Worm (Caenorhabditis elegans) whole organism, L4 larva: ENCODE data around the gene B0294.3.

Experiments
- F10B5.3 ChIP-seq: sonication (generic microtip); optimal IDR thresholded peaks from 2 replicates; lab custom pipeline; 2016; ENCODE audit warnings: mild to moderate bottlenecking, missing genetic modification characterization, missing compliant biosample characterization
- T26A8.4 ChIP-seq: fragments of 200-800 bp; sonication (Bioruptor generic); IDR thresholded peaks from 2 replicates; pipeline ENCODE4 v1.3.6; 2022; ENCODE audit warnings: missing genetic modification characterization, missing compliant biosample characterization
- Y105C5A.15 ChIP-seq: fragments of 200-800 bp; sonication (Bioruptor generic); IDR thresholded peaks from 2 replicates; pipeline ENCODE4 v1.3.6; 2022; ENCODE audit warnings: missing genetic modification characterization, missing compliant biosample characterization
- aha-1 ChIP-seq: fragments of 150-350 bp; peaks from one replicate; lab custom pipeline; 2014; ENCODE audit warnings: missing biosample characterization, missing genetic modification characterization
- arid-1 ChIP-seq: fragments of 200-800 bp; sonication (Bioruptor generic); conservative IDR thresholded peaks from 2 replicates; pipeline ENCODE4 v1.3.6; 2022; ENCODE audit warnings: missing genetic modification reagents, missing genetic modification characterization, missing compliant biosample characterization
- attf-4 ChIP-seq: sonication (generic microtip); optimal IDR thresholded peaks from 3 replicates; lab custom pipeline; 2017; ENCODE audit warnings: missing biosample characterization, missing genetic modification characterization
- ceh-20 ChIP-seq: fragments of 200-800 bp; sonication (Bioruptor generic); IDR thresholded peaks from 2 replicates; pipeline ENCODE4 v1.3.6; 2022; ENCODE audit warnings: missing genetic modification reagents, missing genetic modification characterization, missing compliant biosample characterization
- ceh-62 ChIP-seq: sonication (generic microtip); optimal IDR thresholded peaks from 2 replicates; lab custom pipeline; 2017; ENCODE audit warnings: missing biosample characterization, missing genetic modification characterization
- ces-1 ChIP-seq: fragments of 150-350 bp; sonication (generic microtip); optimal IDR thresholded peaks from 4 replicates; lab custom pipeline; 2014; ENCODE audit warnings: missing biosample characterization, missing genetic modification reagents, missing genetic modification characterization
- ctbp-1 ChIP-seq: fragments of 200-800 bp; sonication (Bioruptor generic); IDR thresholded peaks from 2 replicates; pipeline ENCODE4 v1.3.6; 2022; ENCODE audit warnings: missing genetic modification reagents, missing genetic modification characterization, missing compliant biosample characterization
- daf-12 ChIP-seq: fragments of 150-350 bp; optimal IDR thresholded peaks from 2 replicates; lab custom pipeline; 2014; ENCODE audit warnings: missing biosample characterization, missing genetic modification reagents, missing genetic modification characterization
- dmd-8 ChIP-seq: fragments of 200-800 bp; sonication (Bioruptor generic); IDR thresholded peaks from 2 replicates; pipeline ENCODE4 v1.3.6; 2022; ENCODE audit warnings: missing genetic modification characterization, missing compliant biosample characterization
- duxl-1 ChIP-seq: sonication (generic microtip); optimal IDR thresholded peaks from 2 replicates; lab custom pipeline; 2016; ENCODE audit warnings: mild to moderate bottlenecking, missing genetic modification characterization, moderate library complexity, missing compliant biosample characterization; ENCODE audit not compliant: poor library complexity
- egl-27 ChIP-seq: sonication (generic microtip); optimal IDR thresholded peaks from 3 replicates; lab custom pipeline; 2017; ENCODE audit warnings: missing biosample characterization, missing genetic modification reagents, missing genetic modification characterization
- fkh-10 ChIP-seq: fragments of 150-350 bp; optimal IDR thresholded peaks from 2 replicates; lab custom pipeline; 2014; ENCODE audit warnings: missing biosample characterization, missing genetic modification reagents, missing genetic modification characterization
- hlh-30 ChIP-seq: sonication (generic microtip); optimal IDR thresholded peaks from 2 replicates; lab custom pipeline; 2017; ENCODE audit warnings: antibody characterized with exemption, mild to moderate bottlenecking, missing genetic modification characterization, missing compliant biosample characterization; ENCODE audit not compliant: insufficient read depth
- jun-1 ChIP-seq: fragments of 150-350 bp; optimal IDR thresholded peaks from 2 replicates; lab custom pipeline; 2014; ENCODE audit warnings: missing biosample characterization, missing genetic modification reagents, missing genetic modification characterization
- lim-7 ChIP-seq: fragments of 200-800 bp; sonication (Bioruptor generic); IDR thresholded peaks from 2 replicates; pipeline ENCODE4 v1.3.6; 2022; ENCODE audit warnings: missing genetic modification characterization, missing compliant biosample characterization
- lin-1 ChIP-seq: fragments of 200-800 bp; sonication (Bioruptor generic); IDR thresholded peaks from 2 replicates; pipeline ENCODE4 v1.3.6; 2022; ENCODE audit warnings: missing genetic modification reagents, missing genetic modification characterization, missing compliant biosample characterization
- lin-13 ChIP-seq: fragments of 150-350 bp; optimal IDR thresholded peaks from 2 replicates; lab custom pipeline; 2014; ENCODE audit warnings: missing biosample characterization, missing genetic modification reagents, missing genetic modification characterization
- lin-38 ChIP-seq: fragments of 200-800 bp; sonication (Bioruptor generic); IDR thresholded peaks from 2 replicates; pipeline ENCODE4 v1.3.6; 2022; ENCODE audit warnings: missing genetic modification reagents, missing genetic modification characterization, missing compliant biosample characterization
- lsy-2 ChIP-seq, 2 experiments: fragments of 150-350 bp in 1 of 2; sonication (generic microtip) in 1 of 2; optimal IDR thresholded peaks; 2 replicates each; lab custom pipeline; 2014 to 2017; ENCODE audit warnings: missing biosample characterization in 2 of 2, missing genetic modification characterization in 2 of 2
- madf-9 ChIP-seq: fragments of 200-800 bp; sonication (Bioruptor generic); conservative IDR thresholded peaks from 2 replicates; pipeline ENCODE4 v1.3.6; 2022; ENCODE audit warnings: missing genetic modification reagents, missing genetic modification characterization, missing compliant biosample characterization
- mdt-29 ChIP-seq: fragments of 200-800 bp; sonication (Bioruptor generic); IDR thresholded peaks from 2 replicates; pipeline ENCODE4 v1.3.6; 2022; ENCODE audit warnings: missing genetic modification reagents, missing genetic modification characterization, missing compliant biosample characterization
- nhr-111 ChIP-seq: fragments of 200-800 bp; sonication (Bioruptor generic); optimal IDR thresholded peaks from 2 replicates; lab custom pipeline; 2018; ENCODE audit warnings: mild to moderate bottlenecking, missing genetic modification characterization, missing compliant biosample characterization
- nhr-25 ChIP-seq: sonication (generic microtip); optimal IDR thresholded peaks from 2 replicates; lab custom pipeline; 2017; ENCODE audit warnings: missing genetic modification characterization, mild to moderate bottlenecking, missing compliant biosample characterization, antibody characterized with exemption, moderate library complexity, borderline replicate concordance; ENCODE audit not compliant: insufficient read depth
- nhr-42 ChIP-seq: fragments of 200-800 bp; sonication (Bioruptor generic); IDR thresholded peaks from 2 replicates; pipeline ENCODE4 v1.3.6; 2022; ENCODE audit warnings: missing genetic modification characterization, missing compliant biosample characterization
- nhr-6 ChIP-seq: fragments of 150-350 bp; optimal IDR thresholded peaks from 2 replicates; lab custom pipeline; 2014; ENCODE audit warnings: missing biosample characterization, missing genetic modification characterization
- nhr-76 ChIP-seq: fragments of 150-350 bp; optimal IDR thresholded peaks from 2 replicates; lab custom pipeline; 2014; ENCODE audit warnings: missing biosample characterization, missing genetic modification characterization
- nhr-77 ChIP-seq: fragments of 150-350 bp; optimal IDR thresholded peaks from 2 replicates; lab custom pipeline; 2014; ENCODE audit warnings: missing biosample characterization, missing genetic modification characterization
- pha-4 ChIP-seq, 2 experiments: fragments of 150-350 bp in 1 of 2; fragments of 200-800 bp in 1 of 2; sonication (Bioruptor generic) in 1 of 2; IDR thresholded peaks in 1 of 2; optimal IDR thresholded peaks in 1 of 2; 2 replicates each; pipeline versions ENCODE4 v1.3.6 to Lab custom; 2014 to 2022; ENCODE audit warnings: missing genetic modification characterization in 2 of 2, missing genetic modification reagents in 2 of 2, missing biosample characterization in 1 of 2, missing compliant biosample characterization in 1 of 2
- saeg-2 ChIP-seq: fragments of 200-800 bp; sonication (Bioruptor generic); IDR thresholded peaks from 2 replicates; pipeline ENCODE4 v1.3.6; 2022; ENCODE audit warnings: missing genetic modification reagents, missing genetic modification characterization, missing compliant biosample characterization
- set-16 ChIP-seq: fragments of 200-800 bp; sonication (Bioruptor generic); IDR thresholded peaks from 2 replicates; pipeline ENCODE4 v1.3.6; 2022; ENCODE audit warnings: missing genetic modification reagents, missing genetic modification characterization, missing compliant biosample characterization
- skn-1 ChIP-seq: fragments of 150-350 bp; optimal IDR thresholded peaks from 2 replicates; lab custom pipeline; 2014; ENCODE audit warnings: missing biosample characterization, missing genetic modification characterization
- spr-1 ChIP-seq: sonication (generic microtip); optimal IDR thresholded peaks from 2 replicates; lab custom pipeline; 2016; ENCODE audit warnings: mild to moderate bottlenecking, missing genetic modification characterization, missing compliant biosample characterization
- tra-1 ChIP-seq: fragments of 200-800 bp; sonication (Bioruptor generic); IDR thresholded peaks from 2 replicates; pipeline ENCODE4 v1.3.6; 2022; ENCODE audit warnings: missing genetic modification reagents, missing genetic modification characterization, missing compliant biosample characterization
- unc-62 ChIP-seq, 3 experiments: fragments of 150-350 bp in 1 of 3; sonication (generic microtip); optimal IDR thresholded peaks in 2 of 3; peaks in 1 of 3; 1 replicate in 1 of 3; 2 replicates in 2 of 3; lab custom pipeline; 2014 to 2017; ENCODE audit warnings: missing biosample characterization in 3 of 3, missing genetic modification characterization in 3 of 3, missing genetic modification reagents in 3 of 3, missing genotype in 1 of 3
- zip-11 ChIP-seq: fragments of 200-800 bp; sonication (Bioruptor generic); IDR thresholded peaks from 2 replicates; pipeline ENCODE4 v1.3.6; 2022; ENCODE audit warnings: missing genetic modification characterization, missing compliant biosample characterization

The B0294.3 gene

ce11 chrX:1888445-1889035 is 3.4 kb upstream of the B0294.3 start (continued):
- no peak for TF ChIP-seq zip-11 (GFP tag; lab: Robert Waterston, UW)
- no peak for TF ChIP-seq egl-27 (tag; lab: Kevin White, UChicago)
- TF ChIP-seq set-16 (GFP tag; lab: Robert Waterston, UW), result no peak
- TF ChIP-seq aha-1 (tag; lab: Kevin White, UChicago), result no peak
- no peak for TF ChIP-seq dmd-8 (GFP tag; lab: Robert Waterston, UW)
- peak; percentile 40 for TF ChIP-seq spr-1 (tag; lab: Kevin White, UChicago)
- no peak for TF ChIP-seq saeg-2 (GFP tag; lab: Robert Waterston, UW)
- no peak for TF ChIP-seq T26A8.4 (GFP tag; lab: Robert Waterston, UW)
- no peak for TF ChIP-seq ces-1 (GFP tag; lab: Kevin White, UChicago)
- no peak for TF ChIP-seq nhr-6 (tag; lab: Kevin White, UChicago)
- no peak; the same call in 1 of the 2 replicates for TF ChIP-seq nhr-42 (GFP tag; lab: Robert Waterston, UW)
- peak; percentile 47; the same call in 1 of the 2 replicates for TF ChIP-seq pha-4 (GFP tag; IDR thresholded peaks at IDR 0.05; lab: Robert Waterston, UW)
- no peak for TF ChIP-seq pha-4 (tag; optimal IDR thresholded peaks at IDR 0.05; lab: Kevin White, UChicago)
- no peak for TF ChIP-seq ctbp-1 (GFP tag; lab: Robert Waterston, UW)
- TF ChIP-seq nhr-76 (tag; lab: Kevin White, UChicago), result no peak
- TF ChIP-seq, all 104 proteins: peak for 32

- peak in 1 of 2 experiments; percentile 93 for TF ChIP-seq unc-62 (GFP tag; optimal IDR thresholded peaks at IDR 0.05 in 1 of 2; lab: Kevin White, UChicago)
- no peak for TF ChIP-seq unc-62 (tag; optimal IDR thresholded peaks at IDR 0.05; lab: Kevin White, UChicago)
- no peak for TF ChIP-seq madf-9 (GFP tag; lab: Robert Waterston, UW)
- TF ChIP-seq ctbp-1 (GFP tag; lab: Robert Waterston, UW), result no peak
- no peak for TF ChIP-seq nhr-76 (tag; lab: Kevin White, UChicago)
Measured at ce11 chrX:1890817-1891216, 1.2 kb upstream of the B0294.3 start.

- TF ChIP-seq hlh-30 (no peak), nhr-42 (GFP tag; lab: Robert Waterston, UW) (no peak), tra-1 (no peak), spr-1 (tag; lab: Kevin White, UChicago) (no peak), lin-1 (no peak)
Measured at ce11 chrX:1897243-1897642, 5.3 kb downstream of the B0294.3 start, which contains the start of gene B0294.1. Gene B0294.1 (minus strand): TSS chrX:1897343.

- TF ChIP-seq daf-12 (tag; lab: Kevin White, UChicago) (no peak), ceh-62 (tag; lab: Kevin White, UChicago) (no peak), duxl-1 (no peak), arid-1 (GFP tag; lab: Robert Waterston, UW) (no peak), nhr-76 (tag; lab: Kevin White, UChicago) (no peak)
Measured at ce11 chrX:1901480-1901879, 9.5 kb downstream of the B0294.3 start.

- TF ChIP-seq fkh-10 (GFP tag; lab: Kevin White, UChicago), result peak; percentile 66
- TF ChIP-seq Y105C5A.15 (GFP tag; lab: Robert Waterston, UW), result no peak
- TF ChIP-seq, all 104 proteins: peak for 1
Measured at ce11 chrX:1907009-1907408, 15.0 kb downstream of the B0294.3 start.

- TF ChIP-seq lin-13 (peak; percentile 54), attf-4 (no peak), fkh-10 (GFP tag; lab: Kevin White, UChicago) (peak; percentile 52), jun-1 (tag; lab: Kevin White, UChicago) (peak; percentile 79), lsy-2 (tag; optimal IDR thresholded peaks at IDR 0.05; lab: Kevin White, UChicago) (peak in 1 of 2 experiments; percentile 81), ceh-20 (peak; percentile 92), nhr-77 (tag; lab: Kevin White, UChicago) (peak; percentile 71), mdt-29 (GFP tag; lab: Robert Waterston, UW) (0 out of 2 replicates have a peak, but pooled peaks have one; percentile 40), ceh-62 (tag; lab: Kevin White, UChicago) (no peak), lin-38 (no peak), nhr-42 (GFP tag; lab: Robert Waterston, UW) (peak; percentile 96), nhr-111 (peak; percentile 3), lim-7 (GFP tag; lab: Robert Waterston, UW) (peak; percentile 26; the same call in 1 of the 2 replicates), lin-1 (peak; percentile 80), skn-1 (tag; lab: Kevin White, UChicago) (no peak), T26A8.4 (GFP tag; lab: Robert Waterston, UW) (peak; percentile 97), nhr-25 (tag; lab: Kevin White, UChicago) (no peak), F10B5.3 (peak; percentile 92), unc-62 (GFP tag; optimal IDR thresholded peaks at IDR 0.05 in 1 of 2; lab: Kevin White, UChicago) (no peak), unc-62 (tag; optimal IDR thresholded peaks at IDR 0.05; lab: Kevin White, UChicago) (no peak)
Measured at ce11 chrX:1909353-1909752, 17.4 kb downstream of the B0294.3 start.
